Worm (Caenorhabditis elegans) whole organism, L3 larva: Measurements from ENCODE around the gene pdcd-2.

ENCODE experiments used
- ama-1 ChIP-seq: fragments of 150-350 bp; optimal IDR thresholded peaks from 2 replicates; lab custom pipeline; 2018
- ceh-16 ChIP-seq: sonication (generic microtip); optimal IDR thresholded peaks from 2 replicates; lab custom pipeline; 2017; ENCODE audit warnings: missing biosample characterization, missing genetic modification characterization
- ceh-82 ChIP-seq: fragments of 150-350 bp; optimal IDR thresholded peaks from 2 replicates; lab custom pipeline; 2014; ENCODE audit warnings: missing biosample characterization, missing genetic modification characterization
- elt-3 ChIP-seq, 3 experiments: fragments of 150-350 bp in 1 of 3; sonication (generic microtip) in 2 of 3; optimal IDR thresholded peaks; 2 replicates in 2 of 3; 4 replicates in 1 of 3; lab custom pipeline; 2014 to 2017; ENCODE audit warnings: missing biosample characterization in 3 of 3, missing genetic modification characterization in 3 of 3
- nhr-11 ChIP-seq: fragments of 150-350 bp; optimal IDR thresholded peaks from 2 replicates; lab custom pipeline; 2014; ENCODE audit warnings: missing biosample characterization, missing genetic modification characterization
- nhr-23 ChIP-seq: fragments of 150-350 bp; optimal IDR thresholded peaks from 2 replicates; lab custom pipeline; 2014; ENCODE audit warnings: missing biosample characterization, missing genetic modification reagents, missing genetic modification characterization
- nhr-28 ChIP-seq: fragments of 150-350 bp; optimal IDR thresholded peaks from 2 replicates; lab custom pipeline; 2014; ENCODE audit warnings: missing biosample characterization, missing genetic modification characterization
- nhr-76 ChIP-seq: fragments of 150-350 bp; sonication (generic microtip); optimal IDR thresholded peaks from 5 replicates; lab custom pipeline; 2014; ENCODE audit warnings: missing biosample characterization, missing genetic modification characterization
- nhr-77 ChIP-seq: fragments of 150-350 bp; optimal IDR thresholded peaks from 2 replicates; lab custom pipeline; 2014; ENCODE audit warnings: missing biosample characterization, missing genetic modification characterization
- snpc-4 ChIP-seq: fragments of 150-350 bp; optimal IDR thresholded peaks from 2 replicates; lab custom pipeline; 2014; ENCODE audit warnings: missing biosample characterization, missing genetic modification characterization
- unc-62 ChIP-seq: fragments of 150-350 bp; sonication (generic microtip); optimal IDR thresholded peaks from 4 replicates; lab custom pipeline; 2014; ENCODE audit warnings: missing biosample characterization, missing genetic modification reagents, missing genetic modification characterization
- ztf-11 ChIP-seq: fragments of 150-350 bp; optimal IDR thresholded peaks from 2 replicates; lab custom pipeline; 2014; ENCODE audit warnings: missing biosample characterization, missing genetic modification characterization

ce11 chrIII:4391319-4391718, 26.5 kb downstream of the pdcd-2 start:
- TF ChIP-seq ztf-11 (tag; lab: Kevin White, UChicago) (no peak), elt-3 (tag; optimal IDR thresholded peaks at IDR 0.05; lab: Kevin White, UChicago) (no peak), nhr-11 (tag; lab: Kevin White, UChicago) (no peak), ama-1 (lab: Kevin White, UChicago) (no peak), ceh-16 (no peak), snpc-4 (tag; lab: Kevin White, UChicago) (no peak), nhr-28 (tag; lab: Kevin White, UChicago) (no peak), nhr-77 (tag; lab: Kevin White, UChicago) (no peak), unc-62 (no peak), ceh-82 (tag; lab: Kevin White, UChicago) (no peak), nhr-76 (tag; lab: Kevin White, UChicago) (no peak), nhr-23 (tag; lab: Kevin White, UChicago) (no peak)
